Fruit fly (Drosophila melanogaster) whole organism, embryonic: Measurements from ENCODE around the gene Indy-2.

ENCODE experiments used
- BEAF-32 ChIP-seq: fragments of 200-800 bp; sonication (Bioruptor generic); optimal IDR thresholded peaks from 3 replicates; lab custom pipeline; 2017; ENCODE audit warnings: missing biosample characterization, missing genetic modification characterization, mild to moderate bottlenecking, moderate library complexity, missing genetic modification reagents
- CG10366 ChIP-seq: fragments of 200-800 bp; sonication (Bioruptor generic); IDR thresholded peaks from 2 replicates; pipeline ENCODE4 v1.3.6; 2022; ENCODE audit warnings: missing biosample characterization, missing genetic modification characterization
- CG10462 ChIP-seq: fragments of 200-800 bp; sonication (Bioruptor generic); optimal IDR thresholded peaks from 2 replicates; lab custom pipeline; 2016; ENCODE audit warnings: missing biosample characterization, missing genetic modification characterization
- CG10654 ChIP-seq: fragments of 200-800 bp; sonication (Bioruptor generic); optimal IDR thresholded peaks from 2 replicates; lab custom pipeline; 2016; ENCODE audit warnings: missing biosample characterization, missing genetic modification characterization
- CG11093 ChIP-seq: fragments of 200-800 bp; sonication (Bioruptor generic); IDR thresholded peaks from 3 replicates; pipeline ENCODE4 v1.3.6; 2022; ENCODE audit warnings: missing biosample characterization, missing genetic modification characterization
- CG14050 ChIP-seq: fragments of 200-800 bp; sonication (Bioruptor generic); IDR thresholded peaks from 3 replicates; pipeline ENCODE4 v1.3.6; 2022; ENCODE audit warnings: missing biosample characterization, missing genetic modification characterization
- CG33557 ChIP-seq: fragments of 200-800 bp; sonication (Bioruptor generic); optimal IDR thresholded peaks from 2 replicates; lab custom pipeline; 2019; ENCODE audit warnings: missing biosample characterization, mild to moderate bottlenecking, missing genetic modification characterization, moderate library complexity
- CG3838 ChIP-seq: fragments of 200-800 bp; sonication (Bioruptor generic); optimal IDR thresholded peaks from 3 replicates; lab custom pipeline; 2016; ENCODE audit warnings: missing biosample characterization, missing genetic modification characterization
- CG4424 ChIP-seq: fragments of 200-800 bp; sonication (Bioruptor generic); optimal IDR thresholded peaks from 3 replicates; lab custom pipeline; 2016; ENCODE audit warnings: missing biosample characterization, missing genetic modification characterization
- CG4730 ChIP-seq: fragments of 200-800 bp; sonication (Bioruptor generic); IDR thresholded peaks from 2 replicates; pipeline ENCODE4 v1.3.6; 2022; ENCODE audit warnings: missing biosample characterization, missing genetic modification characterization
- CG5180 ChIP-seq: fragments of 200-800 bp; sonication (Bioruptor generic); optimal IDR thresholded peaks from 3 replicates; lab custom pipeline; 2017; ENCODE audit warnings: missing biosample characterization, missing genetic modification characterization, mild to moderate bottlenecking, moderate library complexity, missing genetic modification reagents
- CG5953 ChIP-seq: fragments of 200-800 bp; sonication (Bioruptor generic); IDR thresholded peaks from 2 replicates; pipeline ENCODE4 v1.3.6; 2022; ENCODE audit warnings: missing biosample characterization, missing genetic modification characterization
- CG7963 ChIP-seq: fragments of 200-800 bp; sonication (Bioruptor generic); IDR thresholded peaks from 3 replicates; pipeline ENCODE4 v1.3.6; 2022; ENCODE audit warnings: missing biosample characterization, missing genetic modification characterization; ENCODE audit not compliant: partially characterized antibody
- CG9727 ChIP-seq: fragments of 200-800 bp; sonication (Bioruptor generic); optimal IDR thresholded peaks from 3 replicates; lab custom pipeline; 2017; ENCODE audit warnings: missing biosample characterization, mild to moderate bottlenecking, missing genetic modification characterization
- CG9817 ChIP-seq: fragments of 200-800 bp; sonication (Bioruptor generic); optimal IDR thresholded peaks from 2 replicates; lab custom pipeline; 2018; ENCODE audit warnings: missing biosample characterization, mild to moderate bottlenecking, missing genetic modification characterization, moderate library complexity
- Deaf1 ChIP-seq: fragments of 200-800 bp; optimal IDR thresholded peaks from 3 replicates; lab custom pipeline; 2019; ENCODE audit warnings: missing biosample characterization, mild to moderate bottlenecking, missing genetic modification characterization, moderate library complexity
- Dref ChIP-seq: fragments of 200-800 bp; sonication (Bioruptor generic); IDR thresholded peaks from 2 replicates; pipeline ENCODE4 v1.3.6; 2022; ENCODE audit warnings: missing biosample characterization, missing genetic modification characterization
- E2f2 ChIP-seq: fragments of 200-800 bp; sonication (Bioruptor generic); IDR thresholded peaks from 2 replicates; pipeline ENCODE4 v1.3.6; 2022; ENCODE audit warnings: missing biosample characterization, missing genetic modification characterization
- Fer1 ChIP-seq: fragments of 200-800 bp; sonication (Bioruptor generic); optimal IDR thresholded peaks from 2 replicates; lab custom pipeline; 2017; ENCODE audit warnings: missing biosample characterization, mild to moderate bottlenecking, missing genetic modification characterization
- HmgZ ChIP-seq: fragments of 200-800 bp; sonication (Bioruptor generic); optimal IDR thresholded peaks from 2 replicates; lab custom pipeline; 2018; ENCODE audit warnings: missing biosample characterization, mild to moderate bottlenecking, missing genetic modification characterization
- Hr3 ChIP-seq: fragments of 200-800 bp; sonication (Bioruptor generic); optimal IDR thresholded peaks from 3 replicates; lab custom pipeline; 2016; ENCODE audit warnings: missing biosample characterization, missing genetic modification characterization
- Max ChIP-seq: fragments of 200-800 bp; sonication (Bioruptor generic); optimal IDR thresholded peaks from 2 replicates; lab custom pipeline; 2016; ENCODE audit warnings: missing biosample characterization, mild to moderate bottlenecking, missing genetic modification characterization
- Pdp1 ChIP-seq, 2 experiments: fragments of 200-800 bp; sonication (Bioruptor generic); optimal IDR thresholded peaks; 3 replicates each; lab custom pipeline; 2016; ENCODE audit warnings: missing biosample characterization in 2 of 2, missing genetic modification characterization in 2 of 2, mild to moderate bottlenecking in 1 of 2, moderate library complexity in 1 of 2
- Sox100B ChIP-seq: fragments of 200-800 bp; sonication (Bioruptor generic); optimal IDR thresholded peaks from 3 replicates; lab custom pipeline; 2018; ENCODE audit warnings: missing biosample characterization, mild to moderate bottlenecking, missing genetic modification characterization
- TFAM ChIP-seq: fragments of 200-800 bp; sonication (Bioruptor generic); optimal IDR thresholded peaks from 2 replicates; lab custom pipeline; 2017; ENCODE audit warnings: missing biosample characterization, missing genetic modification characterization, inconsistent platforms
- Xbp1 ChIP-seq: fragments of 200-800 bp; sonication (Bioruptor generic); optimal IDR thresholded peaks from 3 replicates; lab custom pipeline; 2016; ENCODE audit warnings: missing biosample characterization, mild to moderate bottlenecking, missing genetic modification characterization
- YL-1 ChIP-seq: fragments of 200-800 bp; sonication (Bioruptor generic); optimal IDR thresholded peaks from 3 replicates; lab custom pipeline; 2017; ENCODE audit warnings: missing biosample characterization, mild to moderate bottlenecking, missing genetic modification characterization
- bsh ChIP-seq, 2 experiments: fragments of 200-800 bp; sonication (Bioruptor generic); optimal IDR thresholded peaks; 2 replicates each; lab custom pipeline; 2017 to 2018; ENCODE audit warnings: mild to moderate bottlenecking in 2 of 2, missing biosample characterization in 2 of 2, missing genetic modification characterization in 2 of 2, moderate library complexity in 1 of 2
- chif ChIP-seq, 2 experiments: fragments of 200-800 bp; sonication (Bioruptor generic); optimal IDR thresholded peaks; 3 replicates each; lab custom pipeline; 2016; ENCODE audit warnings: missing biosample characterization in 2 of 2, missing genetic modification characterization in 2 of 2
- crol ChIP-seq: fragments of 200-800 bp; sonication (Bioruptor generic); IDR thresholded peaks from 2 replicates; pipeline ENCODE4 v1.3.6; 2022; ENCODE audit warnings: missing biosample characterization, missing genetic modification characterization
- cwo ChIP-seq: fragments of 200-800 bp; sonication (Bioruptor generic); optimal IDR thresholded peaks from 3 replicates; lab custom pipeline; 2017; ENCODE audit warnings: missing biosample characterization, missing genetic modification characterization, mild to moderate bottlenecking, moderate library complexity, missing genetic modification reagents
- danr ChIP-seq: fragments of 200-800 bp; sonication (Bioruptor generic); IDR thresholded peaks from 2 replicates; pipeline ENCODE4 v1.3.6; 2022; ENCODE audit warnings: missing biosample characterization, missing genetic modification characterization
- eve ChIP-seq, 2 experiments: fragments of >200 bp; optimal IDR thresholded peaks; 2 replicates each; lab custom pipeline; 2017; ENCODE audit warnings: missing biosample characterization in 2 of 2, missing genetic modification characterization in 2 of 2
- eyg ChIP-seq: fragments of 200-800 bp; sonication (Bioruptor generic); optimal IDR thresholded peaks from 3 replicates; lab custom pipeline; 2016; ENCODE audit warnings: missing biosample characterization, missing genetic modification characterization
- gce ChIP-seq: fragments of 200-800 bp; sonication (Bioruptor generic); IDR thresholded peaks from 3 replicates; pipeline ENCODE4 v1.3.6; 2022; ENCODE audit warnings: missing biosample characterization, missing genetic modification characterization
- kah ChIP-seq: fragments of 200-800 bp; sonication (Bioruptor generic); optimal IDR thresholded peaks from 2 replicates; lab custom pipeline; 2018; ENCODE audit warnings: missing biosample characterization, mild to moderate bottlenecking, missing genetic modification characterization
- luna ChIP-seq: fragments of 200-800 bp; sonication (Bioruptor generic); optimal IDR thresholded peaks from 2 replicates; lab custom pipeline; 2016; ENCODE audit warnings: missing biosample characterization, missing genetic modification characterization
- maf-S ChIP-seq: fragments of 200-800 bp; sonication (Bioruptor generic); optimal IDR thresholded peaks from 2 replicates; lab custom pipeline; 2016; ENCODE audit warnings: missing biosample characterization, missing genetic modification characterization
- mld ChIP-seq: fragments of 200-800 bp; sonication (Bioruptor generic); IDR thresholded peaks from 3 replicates; pipeline ENCODE4 v1.3.6; 2022; ENCODE audit warnings: missing biosample characterization, missing genetic modification characterization; ENCODE audit not compliant: partially characterized antibody
- otp ChIP-seq: fragments of 200-800 bp; sonication (Bioruptor generic); IDR thresholded peaks from 3 replicates; pipeline ENCODE4, ENCODE4 v1.3.6; 2022; ENCODE audit warnings: missing biosample characterization, missing genetic modification characterization
- psq ChIP-seq: fragments of 200-800 bp; sonication (Bioruptor generic); optimal IDR thresholded peaks from 2 replicates; lab custom pipeline; 2017; ENCODE audit warnings: missing biosample characterization, missing genetic modification characterization
- schlank ChIP-seq: fragments of 200-800 bp; sonication (Bioruptor generic); optimal IDR thresholded peaks from 2 replicates; lab custom pipeline; 2018; ENCODE audit warnings: missing biosample characterization, mild to moderate bottlenecking, missing genetic modification characterization
- sim ChIP-seq: fragments of 200-800 bp; sonication (Bioruptor generic); IDR thresholded peaks from 2 replicates; pipeline ENCODE4 v1.3.6; 2022; ENCODE audit warnings: missing biosample characterization, missing genetic modification characterization
- so ChIP-seq: fragments of 200-800 bp; sonication (Bioruptor generic); IDR thresholded peaks from 3 replicates; pipeline ENCODE4 v1.3.6; 2022; ENCODE audit warnings: missing biosample characterization, missing genetic modification characterization
- sob ChIP-seq: fragments of 200-800 bp; sonication (Bioruptor generic); IDR thresholded peaks from 2 replicates; pipeline ENCODE4 v1.3.6; 2022; ENCODE audit warnings: missing biosample characterization, missing genetic modification characterization
- sr ChIP-seq: fragments of 200-800 bp; sonication (Bioruptor generic); IDR thresholded peaks from 3 replicates; pipeline ENCODE4 v1.3.6; 2022; ENCODE audit warnings: missing biosample characterization, missing genetic modification characterization
- tin ChIP-seq: fragments of 200-800 bp; sonication (Bioruptor generic); optimal IDR thresholded peaks from 3 replicates; lab custom pipeline; 2016; ENCODE audit warnings: missing biosample characterization, missing genetic modification characterization
- twi ChIP-seq: fragments of 200-800 bp; optimal IDR thresholded peaks from 2 replicates; lab custom pipeline; 2019; ENCODE audit warnings: missing biosample characterization, mild to moderate bottlenecking, missing genetic modification characterization, moderate library complexity
- unc-4 ChIP-seq: fragments of 200-800 bp; sonication (Bioruptor generic); IDR thresholded peaks from 2 replicates; pipeline ENCODE4 v1.3.6; 2022; ENCODE audit warnings: missing biosample characterization, missing genetic modification characterization; ENCODE audit not compliant: partially characterized antibody
- unpg ChIP-seq: fragments of 200-800 bp; sonication (Bioruptor generic); optimal IDR thresholded peaks from 3 replicates; lab custom pipeline; 2018; ENCODE audit warnings: missing biosample characterization, mild to moderate bottlenecking, missing genetic modification characterization, moderate library complexity
- zen ChIP-seq: fragments of 200-800 bp; sonication (Bioruptor generic); optimal IDR thresholded peaks from 3 replicates; lab custom pipeline; 2018; ENCODE audit warnings: missing biosample characterization, mild to moderate bottlenecking, missing genetic modification characterization, moderate library complexity

The Indy-2 gene

dm6 chr3R:20035887-20036286, 6.7 kb upstream of the Indy-2 start, which contains the start of gene Regnase-1 (continued):
- TF ChIP-seq unpg (GFP tag; lab: Kevin White, UChicago) (peak; percentile 93), CG3838 (GFP tag; lab: Kevin White, UChicago) (peak; percentile 82), CG11093 (GFP tag; lab: Robert Waterston, UW) (no peak; the same call in 2 of the 3 replicates), tin (GFP tag; lab: Kevin White, UChicago) (peak; percentile 83), cwo (GFP tag; lab: Kevin White, UChicago) (peak; percentile 75), unc-4 (GFP tag; lab: Robert Waterston, UW) (peak; percentile 96), mld (GFP tag; lab: Robert Waterston, UW) (peak; percentile 73), Fer1 (GFP tag; lab: Kevin White, UChicago) (peak; percentile 96), maf-S (peak; percentile 84), CG4730 (peak; percentile 73), schlank (tag; lab: Kevin White, UChicago) (peak; percentile 91), gce (GFP tag; lab: Robert Waterston, UW) (peak; percentile 95), Xbp1 (peak; percentile 86), eve (GFP tag; optimal IDR thresholded peaks at IDR 0.05; lab: Kevin White, UChicago) (no peak), zen (tag; lab: Kevin White, UChicago) (peak; percentile 83), HmgZ (tag; lab: Kevin White, UChicago) (peak; percentile 95), bsh (GFP tag; optimal IDR thresholded peaks at IDR 0.05; lab: Kevin White, UChicago) (peak in 1 of 2 experiments; percentile 90), CG5180 (peak; percentile 82), CG7963 (GFP tag; lab: Robert Waterston, UW) (peak; percentile 95), TFAM (GFP tag; lab: Kevin White, UChicago) (peak; percentile 89), psq (peak; percentile 78), Dref (GFP tag; lab: Robert Waterston, UW) (peak; percentile 99), CG5953 (GFP tag; lab: Robert Waterston, UW) (peak; percentile 85), eyg (GFP tag; lab: Kevin White, UChicago) (peak; percentile 90), CG14050 (GFP tag; lab: Robert Waterston, UW) (peak; percentile 65; the same call in 2 of the 3 replicates), CG9727 (GFP tag; lab: Kevin White, UChicago) (peak; percentile 95), crol (GFP tag; lab: Robert Waterston, UW) (no peak), otp (GFP tag; lab: Robert Waterston, UW) (peak; percentile 95), E2f2 (peak; percentile 98), CG4424 (GFP tag; lab: Kevin White, UChicago) (peak; percentile 89), Sox100B (GFP tag; lab: Kevin White, UChicago) (peak; percentile 92), Deaf1 (tag; lab: Kevin White, UChicago) (peak; percentile 66), CG33557 (peak; percentile 92), CG10366 (GFP tag; lab: Robert Waterston, UW) (peak; percentile 87), sim (peak; percentile 86), Pdp1 (GFP tag; optimal IDR thresholded peaks at IDR 0.05; lab: Kevin White, UChicago) (peak; percentile 78 to 89), BEAF-32 (GFP tag; lab: Kevin White, UChicago) (peak; percentile 96), YL-1 (peak; percentile 98), luna (GFP tag; lab: Kevin White, UChicago) (peak; percentile 89), chif (GFP tag; optimal IDR thresholded peaks at IDR 0.05; lab: Kevin White, UChicago) (peak; percentile 80 to 93), Hr3 (peak; percentile 72), so (peak; percentile 87), sob (GFP tag; lab: Robert Waterston, UW) (peak; percentile 95), kah (peak; percentile 96), Max (GFP tag; lab: Kevin White, UChicago) (peak; percentile 81), CG10462 (GFP tag; lab: Kevin White, UChicago) (peak; percentile 62), danr (GFP tag; lab: Robert Waterston, UW) (peak; percentile 35; the same call in 1 of the 2 replicates), twi (tag; lab: Kevin White, UChicago) (peak; percentile 74), CG10654 (GFP tag; lab: Kevin White, UChicago) (peak; percentile 86), CG9817 (tag; lab: Kevin White, UChicago) (peak; percentile 90), sr (GFP tag; lab: Robert Waterston, UW) (peak; percentile 92)
